Worm (Caenorhabditis elegans) whole organism, L4 larva: ENCODE measurements around the gene T13G4.7.

Source experiments
- F44E2.7 ChIP-seq: fragments of 200-800 bp; sonication (Bioruptor generic); IDR thresholded peaks from 2 replicates; pipeline ENCODE4 v2.1.2; 2022; ENCODE audit warnings: missing genetic modification characterization, missing compliant biosample characterization
- Y5F2A.4 ChIP-seq: fragments of 200-800 bp; sonication (Bioruptor generic); optimal IDR thresholded peaks from 2 replicates; lab custom pipeline; 2018; ENCODE audit warnings: mild to moderate bottlenecking, missing genetic modification characterization, missing compliant biosample characterization
- ZK546.5 ChIP-seq, 2 experiments: sonication (generic microtip); optimal IDR thresholded peaks; 2 replicates each; lab custom pipeline; 2017; ENCODE audit warnings: missing biosample characterization in 2 of 2, missing genetic modification characterization in 2 of 2
- ceh-82 ChIP-seq: sonication (generic microtip); optimal IDR thresholded peaks from 2 replicates; lab custom pipeline; 2017; ENCODE audit warnings: missing biosample characterization, missing genetic modification characterization
- ctbp-1 ChIP-seq: fragments of 200-800 bp; sonication (Bioruptor generic); IDR thresholded peaks from 2 replicates; pipeline ENCODE4 v1.3.6; 2022; ENCODE audit warnings: missing genetic modification reagents, missing genetic modification characterization, missing compliant biosample characterization
- dve-1 ChIP-seq: sonication (generic microtip); optimal IDR thresholded peaks from 2 replicates; lab custom pipeline; 2017; ENCODE audit warnings: antibody characterized with exemption, mild to moderate bottlenecking, missing genetic modification characterization, missing compliant biosample characterization; ENCODE audit not compliant: insufficient read depth
- fkh-10 ChIP-seq: fragments of 150-350 bp; optimal IDR thresholded peaks from 2 replicates; lab custom pipeline; 2014; ENCODE audit warnings: missing biosample characterization, missing genetic modification reagents, missing genetic modification characterization
- jun-1 ChIP-seq: fragments of 150-350 bp; optimal IDR thresholded peaks from 2 replicates; lab custom pipeline; 2014; ENCODE audit warnings: missing biosample characterization, missing genetic modification reagents, missing genetic modification characterization
- mxl-2 ChIP-seq: fragments of 200-800 bp; sonication (Bioruptor generic); conservative IDR thresholded peaks from 2 replicates; pipeline ENCODE4 v1.3.6; 2022; ENCODE audit warnings: missing genetic modification reagents, missing genetic modification characterization, missing compliant biosample characterization
- nhr-28 ChIP-seq: fragments of 150-350 bp; optimal IDR thresholded peaks from 2 replicates; lab custom pipeline; 2014; ENCODE audit warnings: missing biosample characterization, missing genetic modification characterization
- spr-3 ChIP-seq: fragments of 200-800 bp; sonication (Bioruptor generic); optimal IDR thresholded peaks from 2 replicates; lab custom pipeline; 2018; ENCODE audit warnings: mild to moderate bottlenecking, missing genetic modification characterization, missing compliant biosample characterization

DNA sequence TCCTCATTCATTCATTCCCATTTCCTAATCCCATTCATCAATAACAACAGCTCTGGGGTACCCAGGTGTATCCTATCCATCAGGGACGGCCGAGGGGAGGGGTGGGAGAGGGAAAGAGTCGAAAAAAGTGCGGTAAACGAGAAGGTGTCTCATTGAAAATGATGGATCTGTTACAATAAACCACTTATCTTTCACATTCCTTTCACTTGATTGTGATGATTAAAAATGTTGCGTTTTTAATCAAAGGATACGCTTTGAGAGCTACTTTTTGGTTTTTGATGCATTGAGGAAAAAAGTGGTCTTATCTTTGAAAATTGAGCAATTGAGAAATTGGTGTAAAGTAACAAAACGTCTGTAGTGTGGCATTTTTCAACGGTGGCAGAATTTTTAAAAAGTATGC lies 22.7 kb downstream of the T13G4.7 start:
- TF ChIP-seq ZK546.5 (tag; optimal IDR thresholded peaks at IDR 0.05; lab: Kevin White, UChicago) (no peak), ceh-82 (tag; lab: Kevin White, UChicago) (no peak), jun-1 (tag; lab: Kevin White, UChicago) (no peak), fkh-10 (GFP tag; lab: Kevin White, UChicago) (no peak), ctbp-1 (GFP tag; lab: Robert Waterston, UW) (no peak), mxl-2 (GFP tag; lab: Robert Waterston, UW) (no peak), nhr-28 (tag; lab: Kevin White, UChicago) (no peak), Y5F2A.4 (GFP tag; lab: Kevin White, UChicago) (no peak), spr-3 (GFP tag; lab: Kevin White, UChicago) (no peak), F44E2.7 (GFP tag; lab: Robert Waterston, UW) (no peak), dve-1 (tag; lab: Kevin White, UChicago) (no peak)
